Worm (Caenorhabditis elegans): ENCODE results near the gene T06E4.21.

DNA sequence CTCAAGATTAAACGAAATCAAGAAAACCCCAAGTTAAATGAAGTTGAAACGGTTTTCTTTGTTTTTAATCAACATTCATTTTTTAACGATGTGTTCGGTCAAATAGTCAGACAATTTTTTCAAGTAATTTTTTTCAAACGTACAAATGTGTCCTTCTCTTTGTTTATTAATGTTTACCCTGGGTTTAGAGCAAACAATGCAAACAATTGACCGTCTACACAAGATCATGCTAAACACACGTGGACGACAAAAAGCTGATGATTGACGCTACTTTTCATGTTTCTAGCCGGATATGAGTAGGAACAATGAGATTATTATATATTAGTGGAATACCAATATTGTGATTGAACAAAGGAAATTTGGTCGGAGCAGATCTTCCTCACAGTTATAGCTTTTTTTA lies 30.0 kb upstream of the T06E4.21 start:
- TF ChIP-seq dao-5 (tag; optimal IDR thresholded peaks at IDR 0.05) (no peak), him-1 (tag; optimal IDR thresholded peaks at IDR 0.05) (no peak)

All from whole organism, L4/young adult.